Fruit fly (Drosophila melanogaster) whole organism, embryonic: Measurements from ENCODE around the gene aru.

Experiments used
- B-H1 ChIP-seq: fragments of 200-800 bp; sonication (Bioruptor generic); IDR thresholded peaks from 3 replicates; pipeline ENCODE4 v1.3.6; 2022; ENCODE audit warnings: missing biosample characterization, missing genetic modification characterization
- CG10462 ChIP-seq: fragments of 200-800 bp; sonication (Bioruptor generic); optimal IDR thresholded peaks from 2 replicates; lab custom pipeline; 2016; ENCODE audit warnings: missing biosample characterization, missing genetic modification characterization
- CG1233 ChIP-seq: fragments of 200-800 bp; sonication (Bioruptor generic); optimal IDR thresholded peaks from 4 replicates; lab custom pipeline; 2018; ENCODE audit warnings: missing biosample characterization, mild to moderate bottlenecking, missing genetic modification characterization
- CG18599 ChIP-seq: fragments of 200-800 bp; sonication (Bioruptor generic); optimal IDR thresholded peaks from 3 replicates; lab custom pipeline; 2017; ENCODE audit warnings: missing biosample characterization, missing genetic modification characterization, mild to moderate bottlenecking, moderate library complexity, missing genetic modification reagents
- CG2120 ChIP-seq: fragments of 200-800 bp; sonication (Bioruptor generic); optimal IDR thresholded peaks from 3 replicates; lab custom pipeline; 2016; ENCODE audit warnings: missing biosample characterization, missing genetic modification characterization
- CG34376 ChIP-seq: fragments of 200-800 bp; sonication (Bioruptor generic); optimal IDR thresholded peaks from 2 replicates; lab custom pipeline; 2018; ENCODE audit warnings: missing biosample characterization, mild to moderate bottlenecking, missing genetic modification characterization
- CG34422 ChIP-seq: fragments of 200-800 bp; sonication (Bioruptor generic); IDR thresholded peaks from 3 replicates; pipeline ENCODE4 v1.3.6; 2022; ENCODE audit warnings: missing biosample characterization, missing genetic modification characterization
- CG42726 ChIP-seq: fragments of 200-800 bp; sonication (Bioruptor generic); IDR thresholded peaks from 2 replicates; pipeline ENCODE4 v1.3.6; 2022; ENCODE audit warnings: missing biosample characterization, missing genetic modification characterization; ENCODE audit not compliant: partially characterized antibody
- CG4360 ChIP-seq: fragments of 200-800 bp; sonication (Bioruptor generic); IDR thresholded peaks from 2 replicates; pipeline ENCODE4 v1.3.6; 2022; ENCODE audit warnings: missing biosample characterization, missing genetic modification characterization
- CG7963 ChIP-seq: fragments of 200-800 bp; sonication (Bioruptor generic); IDR thresholded peaks from 3 replicates; pipeline ENCODE4 v1.3.6; 2022; ENCODE audit warnings: missing biosample characterization, missing genetic modification characterization; ENCODE audit not compliant: partially characterized antibody
- CG8089 ChIP-seq: fragments of 200-800 bp; sonication (Bioruptor generic); optimal IDR thresholded peaks from 3 replicates; lab custom pipeline; 2016; ENCODE audit warnings: missing biosample characterization, missing genetic modification characterization
- CG8388 ChIP-seq: fragments of 200-800 bp; sonication (Bioruptor generic); optimal IDR thresholded peaks from 2 replicates; lab custom pipeline; 2019; ENCODE audit warnings: missing biosample characterization, mild to moderate bottlenecking, missing genetic modification characterization, moderate library complexity
- CG9817 ChIP-seq: fragments of 200-800 bp; sonication (Bioruptor generic); optimal IDR thresholded peaks from 2 replicates; lab custom pipeline; 2018; ENCODE audit warnings: missing biosample characterization, mild to moderate bottlenecking, missing genetic modification characterization, moderate library complexity
- CHES-1-like ChIP-seq: fragments of 200-800 bp; sonication (Bioruptor generic); optimal IDR thresholded peaks from 2 replicates; lab custom pipeline; 2016; ENCODE audit warnings: missing biosample characterization, missing genetic modification characterization
- Dref ChIP-seq: fragments of 200-800 bp; sonication (Bioruptor generic); IDR thresholded peaks from 2 replicates; pipeline ENCODE4 v1.3.6; 2022; ENCODE audit warnings: missing biosample characterization, missing genetic modification characterization
- Fer2 ChIP-seq: fragments of 200-800 bp; sonication (Bioruptor generic); optimal IDR thresholded peaks from 2 replicates; lab custom pipeline; 2018; ENCODE audit warnings: missing biosample characterization, mild to moderate bottlenecking, missing genetic modification characterization, moderate library complexity
- HmgD ChIP-seq: fragments of 200-800 bp; sonication (Bioruptor generic); optimal IDR thresholded peaks from 3 replicates; lab custom pipeline; 2016; ENCODE audit warnings: missing biosample characterization, missing genetic modification characterization
- Myb ChIP-seq: fragments of 200-800 bp; sonication (Bioruptor generic); optimal IDR thresholded peaks from 2 replicates; lab custom pipeline; 2016; ENCODE audit warnings: missing biosample characterization, missing genetic modification characterization
- NC2β ChIP-seq: fragments of 200-800 bp; sonication (Bioruptor generic); optimal IDR thresholded peaks from 2 replicates; lab custom pipeline; 2016; ENCODE audit warnings: missing biosample characterization, missing genetic modification characterization
- Neu2 ChIP-seq: fragments of 200-800 bp; sonication (Bioruptor generic); optimal IDR thresholded peaks from 3 replicates; lab custom pipeline; 2016; ENCODE audit warnings: missing biosample characterization, missing genetic modification characterization, borderline replicate concordance
- Opbp ChIP-seq: fragments of 200-800 bp; sonication (Bioruptor generic); IDR thresholded peaks from 3 replicates; pipeline ENCODE4 v1.3.6; 2022; ENCODE audit warnings: missing biosample characterization, missing genetic modification characterization; ENCODE audit not compliant: partially characterized antibody
- Optix ChIP-seq: fragments of 200-800 bp; sonication (Bioruptor generic); IDR thresholded peaks from 3 replicates; pipeline ENCODE4 v1.3.6; 2022; ENCODE audit warnings: missing biosample characterization, missing genetic modification characterization
- PHDP ChIP-seq: fragments of 200-800 bp; sonication (Bioruptor generic); optimal IDR thresholded peaks from 3 replicates; lab custom pipeline; 2018; ENCODE audit warnings: missing biosample characterization, mild to moderate bottlenecking, missing genetic modification characterization, moderate library complexity
- Taf1 ChIP-seq: fragments of 200-800 bp; sonication (Bioruptor generic); IDR thresholded peaks from 2 replicates; pipeline ENCODE4 v1.3.6; 2022; ENCODE audit warnings: missing biosample characterization, missing genetic modification characterization
- al ChIP-seq: fragments of 200-800 bp; sonication (Bioruptor generic); IDR thresholded peaks from 2 replicates; pipeline ENCODE4 v1.3.6; 2022; ENCODE audit warnings: missing biosample characterization, missing genetic modification characterization
- ase ChIP-seq: fragments of 200-800 bp; sonication (Bioruptor generic); IDR thresholded peaks from 3 replicates; pipeline ENCODE4 v1.3.6; 2022; ENCODE audit warnings: missing biosample characterization, missing genetic modification characterization
- chif ChIP-seq, 2 experiments: fragments of 200-800 bp; sonication (Bioruptor generic); optimal IDR thresholded peaks; 3 replicates each; lab custom pipeline; 2016; ENCODE audit warnings: missing biosample characterization in 2 of 2, missing genetic modification characterization in 2 of 2
- chinmo ChIP-seq: fragments of 200-800 bp; sonication (Bioruptor generic); IDR thresholded peaks from 4 replicates; pipeline ENCODE4 v1.3.6; 2022; ENCODE audit warnings: missing biosample characterization, missing genetic modification characterization; ENCODE audit not compliant: partially characterized antibody
- da ChIP-seq: fragments of 200-800 bp; sonication (Bioruptor generic); optimal IDR thresholded peaks from 2 replicates; lab custom pipeline; 2016; ENCODE audit warnings: missing biosample characterization, missing genetic modification characterization
- dmrt11E ChIP-seq: fragments of 200-800 bp; sonication (Bioruptor generic); optimal IDR thresholded peaks from 3 replicates; lab custom pipeline; 2018; ENCODE audit warnings: missing biosample characterization, mild to moderate bottlenecking, missing genetic modification characterization, moderate library complexity
- eve ChIP-seq, 2 experiments: fragments of >200 bp; optimal IDR thresholded peaks; 2 replicates each; lab custom pipeline; 2017; ENCODE audit warnings: missing biosample characterization in 2 of 2, missing genetic modification characterization in 2 of 2
- fd3F ChIP-seq: fragments of 200-800 bp; sonication (Bioruptor generic); optimal IDR thresholded peaks from 2 replicates; lab custom pipeline; 2018; ENCODE audit warnings: missing biosample characterization, mild to moderate bottlenecking, missing genetic modification characterization, moderate library complexity
- fd96Cb ChIP-seq: fragments of 200-800 bp; sonication (Bioruptor generic); optimal IDR thresholded peaks from 2 replicates; lab custom pipeline; 2018; ENCODE audit warnings: missing biosample characterization, mild to moderate bottlenecking, missing genetic modification characterization, moderate library complexity
- fru ChIP-seq: fragments of >200 bp; optimal IDR thresholded peaks from 2 replicates; lab custom pipeline; 2017
- hb ChIP-seq: fragments of 200-800 bp; sonication (Bioruptor generic); IDR thresholded peaks from 3 replicates; pipeline ENCODE4 v1.3.6; 2022; ENCODE audit warnings: missing biosample characterization, missing genetic modification characterization; ENCODE audit not compliant: partially characterized antibody
- hbn ChIP-seq: fragments of 200-800 bp; sonication (Bioruptor generic); IDR thresholded peaks from 2 replicates; pipeline ENCODE4 v1.3.6; 2022; ENCODE audit warnings: missing biosample characterization, missing genetic modification characterization; ENCODE audit not compliant: partially characterized antibody
- jing ChIP-seq: fragments of 200-800 bp; sonication (Bioruptor generic); optimal IDR thresholded peaks from 2 replicates; lab custom pipeline; 2018; ENCODE audit warnings: missing biosample characterization, mild to moderate bottlenecking, missing genetic modification characterization
- ken ChIP-seq: fragments of 200-800 bp; sonication (Bioruptor generic); IDR thresholded peaks from 3 replicates; pipeline ENCODE4 v1.3.6; 2022; ENCODE audit warnings: missing biosample characterization, missing genetic modification characterization
- lab ChIP-seq: fragments of 200-800 bp; sonication (Bioruptor generic); optimal IDR thresholded peaks from 3 replicates; lab custom pipeline; 2017; ENCODE audit warnings: missing biosample characterization, missing genetic modification characterization, mild to moderate bottlenecking, moderate library complexity, missing genetic modification reagents
- otp ChIP-seq: fragments of 200-800 bp; sonication (Bioruptor generic); IDR thresholded peaks from 3 replicates; pipeline ENCODE4, ENCODE4 v1.3.6; 2022; ENCODE audit warnings: missing biosample characterization, missing genetic modification characterization
- phol ChIP-seq: fragments of 200-800 bp; sonication (Bioruptor generic); optimal IDR thresholded peaks from 3 replicates; lab custom pipeline; 2018; ENCODE audit warnings: missing biosample characterization, mild to moderate bottlenecking, missing genetic modification characterization, moderate library complexity
- prd ChIP-seq, 3 experiments: fragments of >200 bp in 2 of 3; fragments of 200-800 bp in 1 of 3; sonication (Bioruptor generic) in 1 of 3; optimal IDR thresholded peaks in 2 of 3; IDR thresholded peaks in 1 of 3; 2 replicates in 2 of 3; 3 replicates in 1 of 3; pipeline versions ENCODE4 v1.3.6 to Lab custom; 2017 to 2022; ENCODE audit warnings: missing biosample characterization in 1 of 3, missing genetic modification characterization in 1 of 3
- pum ChIP-seq: fragments of 200-800 bp; sonication (Bioruptor generic); optimal IDR thresholded peaks from 2 replicates; lab custom pipeline; 2016; ENCODE audit warnings: missing biosample characterization, missing genetic modification characterization
- sr ChIP-seq: fragments of 200-800 bp; sonication (Bioruptor generic); IDR thresholded peaks from 3 replicates; pipeline ENCODE4 v1.3.6; 2022; ENCODE audit warnings: missing biosample characterization, missing genetic modification characterization
- tna ChIP-seq: fragments of 200-800 bp; sonication (Bioruptor generic); IDR thresholded peaks from 2 replicates; pipeline ENCODE4 v1.3.6; 2022; ENCODE audit warnings: missing biosample characterization, missing genetic modification characterization; ENCODE audit not compliant: partially characterized antibody
- trem ChIP-seq: fragments of 200-800 bp; optimal IDR thresholded peaks from 3 replicates; lab custom pipeline; 2019; ENCODE audit warnings: missing biosample characterization, mild to moderate bottlenecking, missing genetic modification characterization, moderate library complexity
- twi ChIP-seq: fragments of 200-800 bp; optimal IDR thresholded peaks from 2 replicates; lab custom pipeline; 2019; ENCODE audit warnings: missing biosample characterization, mild to moderate bottlenecking, missing genetic modification characterization, moderate library complexity
- vnd ChIP-seq: fragments of 200-800 bp; sonication (Bioruptor generic); IDR thresholded peaks from 3 replicates; pipeline ENCODE4 v1.3.6; 2022; ENCODE audit warnings: missing biosample characterization, missing genetic modification characterization; ENCODE audit not compliant: partially characterized antibody
- zen2 ChIP-seq: fragments of 200-800 bp; sonication (Bioruptor generic); IDR thresholded peaks from 3 replicates; pipeline ENCODE4 v1.3.6; 2022; ENCODE audit warnings: missing biosample characterization, missing genetic modification characterization; ENCODE audit not compliant: partially characterized antibody

The aru gene

DNA sequence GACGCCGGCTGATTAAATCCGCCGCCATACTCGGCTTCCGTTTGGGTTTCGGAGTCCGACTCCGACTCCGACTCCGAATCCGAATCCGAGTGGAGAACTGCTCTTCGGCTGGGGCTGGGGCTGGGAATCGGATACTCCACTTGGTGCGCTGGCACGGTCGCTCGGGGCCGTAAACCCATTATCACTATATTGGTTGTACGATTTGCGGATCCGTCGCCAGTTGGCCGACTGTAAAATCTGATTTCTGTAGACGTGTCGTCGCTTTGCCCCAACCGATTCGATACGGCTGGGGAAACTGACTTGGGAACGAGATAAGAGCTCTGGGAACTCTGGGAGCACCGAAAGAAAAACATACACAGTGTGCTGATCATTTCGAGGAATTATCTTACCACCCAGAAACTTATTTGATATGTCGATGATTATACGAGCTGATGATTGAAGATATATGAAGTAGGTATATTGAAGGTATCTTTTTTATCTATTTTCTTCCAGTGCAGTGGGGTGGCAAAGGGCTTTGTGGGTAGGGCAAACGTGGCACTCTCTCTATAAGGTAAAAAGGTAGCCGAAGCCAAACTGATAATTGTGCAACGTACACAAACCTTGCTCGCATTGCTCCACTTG lies 10.1 kb downstream of the aru start (continued):
- TF ChIP-seq CG42726 (GFP tag; lab: Robert Waterston, UW) (no peak), CG8388 (GFP tag; lab: Kevin White, UChicago) (peak; percentile 33), da (GFP tag; lab: Kevin White, UChicago) (no peak), Opbp (GFP tag; lab: Robert Waterston, UW) (no peak), CG8089 (no peak), CG7963 (no peak), CG9817 (tag; lab: Kevin White, UChicago) (peak; percentile 50), ase (GFP tag; lab: Robert Waterston, UW) (no peak), Taf1 (GFP tag; lab: Robert Waterston, UW) (no peak), al (GFP tag; lab: Robert Waterston, UW) (no peak), fd3F (GFP tag; lab: Kevin White, UChicago) (no peak), CG34376 (GFP tag; lab: Kevin White, UChicago) (peak; percentile 7), NC2β (GFP tag; lab: Kevin White, UChicago) (peak; percentile 41), Myb (peak; percentile 11), tna (GFP tag; lab: Robert Waterston, UW) (no peak), otp (GFP tag; lab: Robert Waterston, UW) (peak; percentile 73), zen2 (GFP tag; lab: Robert Waterston, UW) (no peak), Dref (GFP tag; lab: Robert Waterston, UW) (no peak), PHDP (tag; lab: Kevin White, UChicago) (peak; percentile 63), ken (GFP tag; lab: Robert Waterston, UW) (peak; percentile 53; the same call in 1 of the 3 replicates), sr (GFP tag; lab: Robert Waterston, UW) (no peak), vnd (no peak), CG4360 (no peak), CG2120 (GFP tag; lab: Kevin White, UChicago) (peak; percentile 65), CG10462 (GFP tag; lab: Kevin White, UChicago) (peak; percentile 31), fd96Cb (tag; lab: Kevin White, UChicago) (peak; percentile 60), hb (no peak), lab (GFP tag; lab: Kevin White, UChicago) (peak; percentile 65), CHES-1-like (GFP tag; lab: Kevin White, UChicago) (peak; percentile 53), Neu2 (no peak), CG18599 (GFP tag; lab: Kevin White, UChicago) (peak; percentile 42), chinmo (GFP tag; lab: Robert Waterston, UW) (0 out of 4 replicates have a peak, but pooled peaks have one; percentile 53), prd (optimal IDR thresholded peaks at IDR 0.05; lab: Kevin White, UChicago) (no peak), prd (GFP tag; IDR thresholded peaks at IDR 0.05; lab: Robert Waterston, UW) (peak; percentile 60; the same call in 2 of the 3 replicates), dmrt11E (tag; lab: Kevin White, UChicago) (peak; percentile 25), phol (tag; lab: Kevin White, UChicago) (peak; percentile 36), B-H1 (GFP tag; lab: Robert Waterston, UW) (peak; percentile 54), CG1233 (GFP tag; lab: Kevin White, UChicago) (peak; percentile 25), twi (peak; percentile 20), Optix (GFP tag; lab: Robert Waterston, UW) (peak; percentile 53; the same call in 2 of the 3 replicates), CG34422 (peak; percentile 16; the same call in 1 of the 3 replicates), fru (lab: Kevin White, UChicago) (no peak), HmgD (GFP tag; lab: Kevin White, UChicago) (no peak), pum (GFP tag; lab: Kevin White, UChicago) (no peak), Fer2 (tag; lab: Kevin White, UChicago) (no peak), jing (GFP tag; lab: Kevin White, UChicago) (peak; percentile 12), trem (no peak), hbn (GFP tag; lab: Robert Waterston, UW) (no peak), chif (GFP tag; optimal IDR thresholded peaks at IDR 0.05; lab: Kevin White, UChicago) (peak; percentile 52 to 58), eve (GFP tag; optimal IDR thresholded peaks at IDR 0.05; lab: Kevin White, UChicago) (no peak)
